Fruit fly (Drosophila melanogaster): ENCODE measurements around the gene APC7.

The APC7 gene

dm6 chrX:6615476-6615875 is 18.6 kb downstream of the APC7 start (continued):
- TF ChIP-seq Hr78 (GFP tag; optimal IDR thresholded peaks at IDR 0.05) (no peak), mirr (GFP tag; optimal IDR thresholded peaks at IDR 0.05) (no peak), Poxn (GFP tag; IDR thresholded peaks at IDR 0.05) (no peak), CG16779 (GFP tag; IDR thresholded peaks at IDR 0.05) (no peak), Dll (GFP tag; IDR thresholded peaks at IDR 0.05; ENCODE audit: partially characterized antibody) (no peak), CG12769 (tag; optimal IDR thresholded peaks at IDR 0.05) (peak; percentile 24), Elba2 (GFP tag; optimal IDR thresholded peaks at IDR 0.05) (no peak), Drgx (GFP tag; IDR thresholded peaks at IDR 0.05) (no peak; the same call in 1 of the 2 replicates), HLH3B (GFP tag; IDR thresholded peaks at IDR 0.05) (peak; percentile 78), CG15269 (tag; optimal IDR thresholded peaks at IDR 0.05) (peak; percentile 3), ci (GFP tag; IDR thresholded peaks at IDR 0.05) (peak; percentile 86), CG10274 (GFP tag; optimal IDR thresholded peaks at IDR 0.05) (no peak), Sox102F (GFP tag; optimal IDR thresholded peaks at IDR 0.05) (peak; percentile 69), CG2120 (GFP tag; optimal IDR thresholded peaks at IDR 0.05) (no peak), Scr (GFP tag; IDR thresholded peaks at IDR 0.05; ENCODE audit: partially characterized antibody) (no peak), CG2889 (GFP tag; IDR thresholded peaks at IDR 0.05) (no peak), CG13296 (GFP tag; optimal IDR thresholded peaks at IDR 0.05) (no peak), repo (GFP tag; optimal IDR thresholded peaks at IDR 0.05) (peak; percentile 16), CG10209 (GFP tag; optimal IDR thresholded peaks at IDR 0.05) (peak; percentile 7), dmrt11E (tag; optimal IDR thresholded peaks at IDR 0.05) (peak; percentile 53), CG8924 (tag; optimal IDR thresholded peaks at IDR 0.05) (peak; percentile 40), ash1 (GFP tag; optimal IDR thresholded peaks at IDR 0.05) (no peak), E2f1 (GFP tag; IDR thresholded peaks at IDR 0.05) (peak; percentile 36; the same call in 1 of the 2 replicates), CG32772 (GFP tag; IDR thresholded peaks at IDR 0.05) (peak; percentile 74), Atf6 (GFP tag; IDR thresholded peaks at IDR 0.05) (peak; percentile 10; the same call in 1 of the 2 replicates), sens (GFP tag) (peak; percentile 95), CG12219 (GFP tag; optimal IDR thresholded peaks at IDR 0.05) (peak; percentile 10), stwl (tag; optimal IDR thresholded peaks at IDR 0.05) (no peak), cwo (GFP tag; optimal IDR thresholded peaks at IDR 0.05) (peak; percentile 9), CG31388 (GFP tag; optimal IDR thresholded peaks at IDR 0.05) (no peak), CG8388 (GFP tag; optimal IDR thresholded peaks at IDR 0.05) (peak; percentile 41), CG10147 (GFP tag; optimal IDR thresholded peaks at IDR 0.05) (no peak), twi (tag; optimal IDR thresholded peaks at IDR 0.05) (peak; percentile 11), hth (optimal IDR thresholded peaks at IDR 0.05) (no peak), fd3F (GFP tag; optimal IDR thresholded peaks at IDR 0.05) (no peak), sima (GFP tag; optimal IDR thresholded peaks at IDR 0.05) (no peak), exex (tag; optimal IDR thresholded peaks at IDR 0.05) (no peak), Hmr (GFP tag; optimal IDR thresholded peaks at IDR 0.05) (no peak), grn (GFP tag; optimal IDR thresholded peaks at IDR 0.05) (no peak), kni (GFP tag; optimal IDR thresholded peaks at IDR 0.05) (no peak), CG31365 (tag; optimal IDR thresholded peaks at IDR 0.05) (no peak), CG15011 (GFP tag; optimal IDR thresholded peaks at IDR 0.05) (no peak), ERR (GFP tag; optimal IDR thresholded peaks at IDR 0.05) (no peak), caup (GFP tag; optimal IDR thresholded peaks at IDR 0.05; ENCODE audit: severe bottlenecking) (no peak), trem (tag; optimal IDR thresholded peaks at IDR 0.05) (peak; percentile 15), corto (GFP tag; optimal IDR thresholded peaks at IDR 0.05) (no peak), Chrac-16 (GFP tag; optimal IDR thresholded peaks at IDR 0.05) (peak; percentile 24), CG14441 (GFP tag; IDR thresholded peaks at IDR 0.05) (peak; percentile 35), dysf (GFP tag; IDR thresholded peaks at IDR 0.05) (peak; percentile 58; the same call in 2 of the 3 replicates), ac (GFP tag; optimal IDR thresholded peaks at IDR 0.05) (no peak), sna (GFP tag; IDR thresholded peaks at IDR 0.05; ENCODE audit: partially characterized antibody) (no peak)

Data from whole organism, embryonic.